Fruit fly (Drosophila melanogaster) whole organism, embryonic: ENCODE measurements around the gene CG7387.

Experiments
- Ada2b ChIP-seq: fragments of 200-800 bp; sonication (Bioruptor generic); IDR thresholded peaks from 2 replicates; pipeline ENCODE4 v1.3.6; 2022; ENCODE audit warnings: missing biosample characterization, missing genetic modification characterization
- C15 ChIP-seq: fragments of 200-800 bp; sonication (Bioruptor generic); IDR thresholded peaks from 3 replicates; pipeline ENCODE4 v1.3.6; 2022; ENCODE audit warnings: missing biosample characterization, missing genetic modification characterization
- CG10979 ChIP-seq: fragments of 200-800 bp; sonication (Bioruptor generic); optimal IDR thresholded peaks from 2 replicates; lab custom pipeline; 2018; ENCODE audit warnings: missing biosample characterization, mild to moderate bottlenecking, missing genetic modification characterization, moderate library complexity
- CG11723 ChIP-seq: fragments of 200-800 bp; sonication (Bioruptor generic); optimal IDR thresholded peaks from 2 replicates; lab custom pipeline; 2017; ENCODE audit warnings: missing biosample characterization, mild to moderate bottlenecking, missing genetic modification characterization
- CG1233 ChIP-seq: fragments of 200-800 bp; sonication (Bioruptor generic); optimal IDR thresholded peaks from 4 replicates; lab custom pipeline; 2018; ENCODE audit warnings: missing biosample characterization, mild to moderate bottlenecking, missing genetic modification characterization
- CG13424 ChIP-seq: fragments of 200-800 bp; sonication (Bioruptor generic); optimal IDR thresholded peaks from 2 replicates; lab custom pipeline; 2019; ENCODE audit warnings: missing biosample characterization, mild to moderate bottlenecking, missing genetic modification characterization, moderate library complexity
- CG14667 ChIP-seq: fragments of 200-800 bp; sonication (Bioruptor generic); IDR thresholded peaks from 2 replicates; pipeline ENCODE4 v1.3.6; 2022; ENCODE audit warnings: missing biosample characterization, missing genetic modification characterization
- CG15479 ChIP-seq: fragments of 200-800 bp; sonication (Bioruptor generic); optimal IDR thresholded peaks from 3 replicates; lab custom pipeline; 2019; ENCODE audit warnings: missing biosample characterization, mild to moderate bottlenecking, missing genetic modification characterization, moderate library complexity
- CG1792 ChIP-seq: fragments of 200-800 bp; sonication (Bioruptor generic); optimal IDR thresholded peaks from 2 replicates; lab custom pipeline; 2016; ENCODE audit warnings: missing biosample characterization, missing genetic modification characterization
- CG18011 ChIP-seq: fragments of 200-800 bp; sonication (Bioruptor generic); optimal IDR thresholded peaks from 2 replicates; lab custom pipeline; 2017; ENCODE audit warnings: missing biosample characterization, missing genetic modification characterization, mild to moderate bottlenecking, moderate library complexity, missing genotype
- CG18619 ChIP-seq: fragments of 200-800 bp; sonication (Bioruptor generic); optimal IDR thresholded peaks from 3 replicates; lab custom pipeline; 2017; ENCODE audit warnings: missing biosample characterization, mild to moderate bottlenecking, missing genetic modification characterization
- CG18764 ChIP-seq: fragments of 200-800 bp; sonication (Bioruptor generic); optimal IDR thresholded peaks from 3 replicates; lab custom pipeline; 2016; ENCODE audit warnings: missing biosample characterization, missing genetic modification characterization
- CG2889 ChIP-seq: fragments of 200-800 bp; sonication (Bioruptor generic); IDR thresholded peaks from 3 replicates; pipeline ENCODE4 v1.3.6; 2022; ENCODE audit warnings: missing biosample characterization, missing genetic modification characterization
- CG3838 ChIP-seq: fragments of 200-800 bp; sonication (Bioruptor generic); optimal IDR thresholded peaks from 3 replicates; lab custom pipeline; 2016; ENCODE audit warnings: missing biosample characterization, missing genetic modification characterization
- CG7357 ChIP-seq: fragments of 200-800 bp; sonication (Bioruptor generic); IDR thresholded peaks from 3 replicates; pipeline ENCODE4 v1.3.6; 2022; ENCODE audit warnings: missing biosample characterization, missing genetic modification characterization
- CG7928 ChIP-seq: fragments of 200-800 bp; sonication (Bioruptor generic); optimal IDR thresholded peaks from 2 replicates; lab custom pipeline; 2017; ENCODE audit warnings: missing biosample characterization, mild to moderate bottlenecking, missing genetic modification characterization
- CG8944 ChIP-seq: fragments of 200-800 bp; sonication (Bioruptor generic); optimal IDR thresholded peaks from 3 replicates; lab custom pipeline; 2016; ENCODE audit warnings: missing biosample characterization, missing genetic modification characterization
- Camta ChIP-seq: fragments of 200-800 bp; sonication (Bioruptor generic); optimal IDR thresholded peaks from 2 replicates; lab custom pipeline; 2016; ENCODE audit warnings: missing biosample characterization, missing genetic modification characterization
- Dip2 ChIP-seq: fragments of 200-800 bp; sonication (Bioruptor generic); IDR thresholded peaks from 2 replicates; pipeline ENCODE4 v1.3.6; 2022; ENCODE audit warnings: missing biosample characterization, missing genetic modification characterization
- E2f2 ChIP-seq: fragments of 200-800 bp; sonication (Bioruptor generic); IDR thresholded peaks from 2 replicates; pipeline ENCODE4 v1.3.6; 2022; ENCODE audit warnings: missing biosample characterization, missing genetic modification characterization
- HLHmδ ChIP-seq: fragments of 200-800 bp; sonication (Bioruptor generic); optimal IDR thresholded peaks from 2 replicates; lab custom pipeline; 2018; ENCODE audit warnings: missing biosample characterization, mild to moderate bottlenecking, missing genetic modification characterization, moderate library complexity
- Hand ChIP-seq: fragments of 200-800 bp; sonication (Bioruptor generic); optimal IDR thresholded peaks from 2 replicates; lab custom pipeline; 2017; ENCODE audit warnings: mild to moderate bottlenecking, missing biosample characterization, missing genetic modification reagents, missing genetic modification characterization
- Hmx ChIP-seq: fragments of 200-800 bp; sonication (Bioruptor generic); optimal IDR thresholded peaks from 2 replicates; lab custom pipeline; 2016; ENCODE audit warnings: missing biosample characterization, missing genetic modification characterization
- Hr51 ChIP-seq, 2 experiments: fragments of 200-800 bp; sonication (Bioruptor generic); optimal IDR thresholded peaks; 2 replicates in 1 of 2; 3 replicates in 1 of 2; lab custom pipeline; 2016 to 2018; ENCODE audit warnings: missing biosample characterization in 2 of 2, missing genetic modification characterization in 2 of 2, mild to moderate bottlenecking in 1 of 2, moderate library complexity in 1 of 2
- Hsf ChIP-seq: fragments of 200-800 bp; sonication (Bioruptor generic); optimal IDR thresholded peaks from 3 replicates; lab custom pipeline; 2016; ENCODE audit warnings: missing biosample characterization, missing genetic modification characterization
- Kr ChIP-seq: fragments of 200-800 bp; sonication (Bioruptor generic); optimal IDR thresholded peaks from 2 replicates; lab custom pipeline; 2017; ENCODE audit warnings: missing biosample characterization, mild to moderate bottlenecking, missing genetic modification characterization
- Oaz ChIP-seq: fragments of 200-800 bp; sonication (Bioruptor generic); IDR thresholded peaks from 2 replicates; pipeline ENCODE4 v1.3.6; 2022; ENCODE audit warnings: missing biosample characterization, missing genetic modification characterization
- Opbp ChIP-seq: fragments of 200-800 bp; sonication (Bioruptor generic); IDR thresholded peaks from 3 replicates; pipeline ENCODE4 v1.3.6; 2022; ENCODE audit warnings: missing biosample characterization, missing genetic modification characterization; ENCODE audit not compliant: partially characterized antibody
- Scr ChIP-seq: fragments of 200-800 bp; sonication (Bioruptor generic); IDR thresholded peaks from 2 replicates; pipeline ENCODE4 v1.3.6; 2022; ENCODE audit warnings: missing biosample characterization, missing genetic modification characterization; ENCODE audit not compliant: partially characterized antibody
- Sin3A ChIP-seq: fragments of >200 bp; optimal IDR thresholded peaks from 2 replicates; lab custom pipeline; 2018
- Sry-β ChIP-seq: fragments of 200-800 bp; sonication (Bioruptor generic); optimal IDR thresholded peaks from 2 replicates; lab custom pipeline; 2018; ENCODE audit warnings: missing biosample characterization, mild to moderate bottlenecking, missing genetic modification characterization, moderate library complexity
- Tbp ChIP-seq: fragments of >200 bp; optimal IDR thresholded peaks from 2 replicates; lab custom pipeline; 2018; ENCODE audit warnings: missing biosample characterization, missing genetic modification characterization
- bigmax ChIP-seq: fragments of 200-800 bp; sonication (Bioruptor generic); optimal IDR thresholded peaks from 2 replicates; lab custom pipeline; 2018; ENCODE audit warnings: missing biosample characterization, mild to moderate bottlenecking, missing genetic modification characterization
- bowl ChIP-seq: fragments of 200-800 bp; sonication (Bioruptor generic); IDR thresholded peaks from 2 replicates; pipeline ENCODE4 v1.3.6; 2022; ENCODE audit warnings: missing biosample characterization, missing genetic modification characterization
- caup ChIP-seq: fragments of 200-800 bp; sonication (Bioruptor generic); optimal IDR thresholded peaks from 3 replicates; lab custom pipeline; 2017; ENCODE audit warnings: missing biosample characterization, mild to moderate bottlenecking, missing genetic modification characterization, moderate library complexity; ENCODE audit not compliant: severe bottlenecking
- dati ChIP-seq: fragments of 200-800 bp; sonication (Bioruptor generic); IDR thresholded peaks from 2 replicates; pipeline ENCODE4 v1.3.6; 2022; ENCODE audit warnings: missing biosample characterization, missing genetic modification characterization
- fd96Cb ChIP-seq: fragments of 200-800 bp; sonication (Bioruptor generic); optimal IDR thresholded peaks from 2 replicates; lab custom pipeline; 2018; ENCODE audit warnings: missing biosample characterization, mild to moderate bottlenecking, missing genetic modification characterization, moderate library complexity
- gsb ChIP-seq: fragments of 200-800 bp; sonication (Bioruptor generic); IDR thresholded peaks from 2 replicates; pipeline ENCODE4 v1.3.6; 2022; ENCODE audit warnings: missing biosample characterization, missing genetic modification characterization
- h ChIP-seq: fragments of >200 bp; optimal IDR thresholded peaks from 2 replicates; lab custom pipeline; 2017
- kni ChIP-seq: fragments of 200-800 bp; sonication (Bioruptor generic); optimal IDR thresholded peaks from 3 replicates; lab custom pipeline; 2017; ENCODE audit warnings: mild to moderate bottlenecking, missing biosample characterization, missing genetic modification reagents, missing genetic modification characterization
- mam ChIP-seq: fragments of 200-800 bp; sonication (Bioruptor generic); optimal IDR thresholded peaks from 3 replicates; lab custom pipeline; 2016; ENCODE audit warnings: missing biosample characterization, missing genetic modification characterization
- nom ChIP-seq: fragments of 200-800 bp; sonication (Bioruptor generic); optimal IDR thresholded peaks from 2 replicates; lab custom pipeline; 2017; ENCODE audit warnings: missing biosample characterization, missing genetic modification characterization, mild to moderate bottlenecking, moderate library complexity, missing genetic modification reagents
- oc ChIP-seq: fragments of 200-800 bp; sonication (Bioruptor generic); optimal IDR thresholded peaks from 2 replicates; lab custom pipeline; 2018; ENCODE audit warnings: missing biosample characterization, mild to moderate bottlenecking, missing genetic modification characterization, moderate library complexity
- otp ChIP-seq: fragments of 200-800 bp; sonication (Bioruptor generic); IDR thresholded peaks from 3 replicates; pipeline ENCODE4, ENCODE4 v1.3.6; 2022; ENCODE audit warnings: missing biosample characterization, missing genetic modification characterization
- pum ChIP-seq: fragments of 200-800 bp; sonication (Bioruptor generic); optimal IDR thresholded peaks from 2 replicates; lab custom pipeline; 2016; ENCODE audit warnings: missing biosample characterization, missing genetic modification characterization
- salm ChIP-seq: fragments of 200-800 bp; sonication (Bioruptor generic); optimal IDR thresholded peaks from 2 replicates; lab custom pipeline; 2018; ENCODE audit warnings: missing biosample characterization, mild to moderate bottlenecking, missing genetic modification characterization
- sna ChIP-seq: fragments of 200-800 bp; sonication (Bioruptor generic); IDR thresholded peaks from 2 replicates; pipeline ENCODE4 v1.3.6; 2022; ENCODE audit warnings: missing biosample characterization, missing genetic modification characterization; ENCODE audit not compliant: partially characterized antibody
- tx ChIP-seq: fragments of 200-800 bp; sonication (Bioruptor generic); optimal IDR thresholded peaks from 2 replicates; lab custom pipeline; 2016; ENCODE audit warnings: missing biosample characterization, missing genetic modification characterization

CG7387 gene

dm6 chr3L:8154544-8154943, 38.4 kb downstream of the CG7387 start:
- peak; percentile 62 for TF ChIP-seq nom (GFP tag; lab: Kevin White, UChicago)
- TF ChIP-seq Sry-β (GFP tag; lab: Kevin White, UChicago) = no peak
- TF ChIP-seq Sin3A (lab: Kevin White, UChicago) = no peak

- no peak for TF ChIP-seq dati (GFP tag; lab: Robert Waterston, UW)
- no peak for TF ChIP-seq Dip2 (GFP tag; lab: Robert Waterston, UW)
- no peak for TF ChIP-seq CG7928 (GFP tag; lab: Kevin White, UChicago)
- TF ChIP-seq bigmax = no peak
- TF ChIP-seq Hsf (GFP tag; lab: Kevin White, UChicago) = peak; percentile 44
- no peak for TF ChIP-seq kni (GFP tag; lab: Kevin White, UChicago)
- TF ChIP-seq HLHmδ = no peak
- peak; percentile 44; the same call in 1 of the 3 replicates for TF ChIP-seq otp (GFP tag; lab: Robert Waterston, UW)
- no peak for TF ChIP-seq Hand
- peak; percentile 35 for TF ChIP-seq CG18764 (GFP tag; lab: Kevin White, UChicago)
- TF ChIP-seq CG11723 = peak; percentile 47
- peak; percentile 50 for TF ChIP-seq Ada2b (GFP tag; lab: Robert Waterston, UW)
- peak; percentile 61 for TF ChIP-seq CG10979
- peak; percentile 30 for TF ChIP-seq CG18619 (GFP tag; lab: Kevin White, UChicago)
- TF ChIP-seq CG7357 (GFP tag; lab: Robert Waterston, UW) = no peak
- no peak for TF ChIP-seq C15
- no peak for TF ChIP-seq h (lab: Kevin White, UChicago)
- no peak for TF ChIP-seq Oaz (GFP tag; lab: Robert Waterston, UW)
- TF ChIP-seq Camta = peak; percentile 26
- no peak for TF ChIP-seq caup (GFP tag; lab: Kevin White, UChicago)
- TF ChIP-seq sna (GFP tag; lab: Robert Waterston, UW) = no peak
- TF ChIP-seq salm (tag; lab: Kevin White, UChicago) = peak; percentile 1
- TF ChIP-seq CG1233 (GFP tag; lab: Kevin White, UChicago) = no peak
- no peak; the same call in 1 of the 2 replicates for TF ChIP-seq bowl (GFP tag; lab: Robert Waterston, UW)
- peak; percentile 80 for TF ChIP-seq oc
- no peak for TF ChIP-seq CG1792 (GFP tag; lab: Kevin White, UChicago)
- TF ChIP-seq Hmx (GFP tag; lab: Kevin White, UChicago) = no peak
- no peak for TF ChIP-seq CG3838 (GFP tag; lab: Kevin White, UChicago)
- peak in 1 of 2 experiments; percentile 85 for TF ChIP-seq Hr51 (GFP tag; optimal IDR thresholded peaks at IDR 0.05; lab: Kevin White, UChicago)
- TF ChIP-seq CG18011 (GFP tag; lab: Kevin White, UChicago) = no peak
- TF ChIP-seq tx (GFP tag; lab: Kevin White, UChicago) = no peak
- peak; percentile 18 for TF ChIP-seq mam (GFP tag; lab: Kevin White, UChicago)
- TF ChIP-seq CG14667 = no peak
- no peak for TF ChIP-seq Tbp
- TF ChIP-seq CG15479 (GFP tag; lab: Kevin White, UChicago) = no peak
- peak; percentile 31; the same call in 1 of the 3 replicates for TF ChIP-seq CG2889 (GFP tag; lab: Robert Waterston, UW)
- TF ChIP-seq CG13424 = peak; percentile 65
- peak; percentile 42 for TF ChIP-seq CG8944 (GFP tag; lab: Kevin White, UChicago)
- no peak for TF ChIP-seq Scr (GFP tag; lab: Robert Waterston, UW)
- no peak for TF ChIP-seq Opbp (GFP tag; lab: Robert Waterston, UW)
- no peak for TF ChIP-seq Kr (GFP tag; lab: Kevin White, UChicago)
- peak; percentile 54 for TF ChIP-seq pum
- TF ChIP-seq E2f2 = no peak
- TF ChIP-seq gsb (GFP tag; lab: Robert Waterston, UW) = no peak
- TF ChIP-seq fd96Cb = peak; percentile 63
Measured at dm6 chr3L:8153206-8153996, 39.5 kb downstream of the CG7387 start.
